Fruit fly (Drosophila melanogaster): ENCODE results near the gene Hcs.

The Hcs gene

DNA sequence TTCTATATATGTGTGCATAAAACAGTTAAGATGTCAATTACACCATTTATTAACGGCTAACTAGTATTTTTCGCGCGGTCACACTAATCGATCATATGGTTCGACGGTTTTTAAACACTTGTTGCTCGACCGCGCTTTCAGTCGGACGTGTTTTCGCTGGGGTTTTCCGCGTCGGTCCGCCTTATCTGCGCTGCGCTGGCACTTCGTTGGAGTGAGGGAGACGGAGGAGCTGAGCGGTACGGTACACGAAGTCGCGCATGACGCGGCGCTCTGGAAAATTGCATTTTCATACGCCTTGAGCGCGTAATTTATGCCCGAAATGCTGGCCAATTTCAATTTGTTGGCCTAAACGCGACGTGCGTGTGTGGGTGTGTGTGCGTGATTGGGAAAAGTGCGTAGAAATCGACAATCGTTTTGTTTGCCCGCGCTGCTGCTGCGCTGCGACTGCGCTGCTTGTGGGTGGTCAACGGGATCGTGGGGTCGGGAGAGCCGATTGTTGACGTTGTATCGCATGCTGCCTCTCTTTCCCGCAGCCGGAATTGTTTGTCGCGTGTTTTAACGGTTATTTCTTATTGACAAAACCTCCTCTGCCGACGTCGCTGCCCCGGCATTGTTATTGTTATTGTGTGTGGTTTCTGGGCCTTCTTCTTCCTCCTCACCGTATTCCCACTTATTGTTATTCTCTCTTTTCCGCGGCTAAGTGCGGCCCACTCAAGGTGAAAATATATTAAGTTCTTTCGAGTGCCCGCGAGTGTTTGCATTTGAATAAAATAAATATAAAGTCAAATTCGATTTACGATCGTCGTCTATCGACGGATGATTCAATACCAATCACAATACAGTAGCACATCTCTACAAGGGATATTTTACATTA, 42.5 kb downstream of the Hcs start, which contains the start of gene Itpr (continued):
- peak; percentile 5 for TF ChIP-seq bcd (GFP tag; optimal IDR thresholded peaks at IDR 0.05)
- TF ChIP-seq CG10565 (GFP tag; optimal IDR thresholded peaks at IDR 0.05), result no peak
- TF ChIP-seq ac (GFP tag; optimal IDR thresholded peaks at IDR 0.05), result peak; percentile 5
- no peak; the same call in 2 of the 3 replicates for TF ChIP-seq CG11695 (GFP tag; IDR thresholded peaks at IDR 0.05)
- TF ChIP-seq tin (GFP tag; optimal IDR thresholded peaks at IDR 0.05), result no peak
- no peak for TF ChIP-seq CG6791 (GFP tag; IDR thresholded peaks at IDR 0.05; ENCODE audit: partially characterized antibody)
- no peak for TF ChIP-seq Taf1 (GFP tag; IDR thresholded peaks at IDR 0.05)
- peak; percentile 9 to 38 for TF ChIP-seq Trl (optimal IDR thresholded peaks at IDR 0.05)
- TF ChIP-seq Trl (GFP tag; optimal IDR thresholded peaks at IDR 0.05), result no peak
- no peak for TF ChIP-seq CG4854 (GFP tag; optimal IDR thresholded peaks at IDR 0.05)
- TF ChIP-seq CG10209 (GFP tag; optimal IDR thresholded peaks at IDR 0.05), result no peak
- TF ChIP-seq stwl (tag; optimal IDR thresholded peaks at IDR 0.05), result no peak
- peak; percentile 37 for TF ChIP-seq Dp (GFP tag; optimal IDR thresholded peaks at IDR 0.05)
- TF ChIP-seq run (tag; optimal IDR thresholded peaks at IDR 0.05), result no peak
- TF ChIP-seq D (optimal IDR thresholded peaks at IDR 0.05), result peak; percentile 24
- TF ChIP-seq D (GFP tag; optimal IDR thresholded peaks at IDR 0.05), result peak; percentile 17
- no peak for TF ChIP-seq CkIIα-i1 (GFP tag; IDR thresholded peaks at IDR 0.05)
- TF ChIP-seq CG30403 (GFP tag; optimal IDR thresholded peaks at IDR 0.05), result no peak
- TF ChIP-seq Dll (GFP tag; IDR thresholded peaks at IDR 0.05; ENCODE audit: partially characterized antibody), result peak; percentile 54; the same call in 2 of the 4 replicates
- TF ChIP-seq Jarid2 (GFP tag; optimal IDR thresholded peaks at IDR 0.05), result peak; percentile 87
- no peak for TF ChIP-seq NC2α (GFP tag; optimal IDR thresholded peaks at IDR 0.05)
- TF ChIP-seq CG11398 (GFP tag; optimal IDR thresholded peaks at IDR 0.05), result no peak
- no peak for TF ChIP-seq HLH3B (GFP tag; IDR thresholded peaks at IDR 0.05)
- TF ChIP-seq CG9727 (GFP tag; optimal IDR thresholded peaks at IDR 0.05), result peak; percentile 16
- TF ChIP-seq CG8478 (optimal IDR thresholded peaks at IDR 0.05), result peak; percentile 59
- peak; percentile 7 for TF ChIP-seq CG7987 (GFP tag; optimal IDR thresholded peaks at IDR 0.05)
- TF ChIP-seq onecut (GFP tag; IDR thresholded peaks at IDR 0.05), result 0 out of 2 replicates have a peak, but pooled peaks have one; percentile 17
- TF ChIP-seq CG34422 (GFP tag; IDR thresholded peaks at IDR 0.05), result peak; percentile 79; the same call in 2 of the 3 replicates
- no peak for TF ChIP-seq ro (GFP tag; IDR thresholded peaks at IDR 0.05)
- peak; percentile 38; the same call in 1 of the 2 replicates for TF ChIP-seq unc-4 (GFP tag; IDR thresholded peaks at IDR 0.05; ENCODE audit: partially characterized antibody)
- no peak for TF ChIP-seq crc (GFP tag; optimal IDR thresholded peaks at IDR 0.05)
- no peak for TF ChIP-seq gfzf (GFP tag; optimal IDR thresholded peaks at IDR 0.05)
- TF ChIP-seq MESR4 (GFP tag; optimal IDR thresholded peaks at IDR 0.05), result peak; percentile 41
- TF ChIP-seq sima (GFP tag; optimal IDR thresholded peaks at IDR 0.05), result no peak
- peak; percentile 58; the same call in 2 of the 3 replicates for TF ChIP-seq otp (GFP tag; IDR thresholded peaks at IDR 0.05)
- no peak for TF ChIP-seq Hr3 (GFP tag; optimal IDR thresholded peaks at IDR 0.05)
- no peak for TF ChIP-seq CG1529 (GFP tag; optimal IDR thresholded peaks at IDR 0.05)
- no peak for TF ChIP-seq CG1602 (GFP tag; optimal IDR thresholded peaks at IDR 0.05)
- no peak for TF ChIP-seq wek (GFP tag; optimal IDR thresholded peaks at IDR 0.05)
- TF ChIP-seq pho (GFP tag; optimal IDR thresholded peaks at IDR 0.05), result no peak
- TF ChIP-seq sob (GFP tag; IDR thresholded peaks at IDR 0.05), result 0 out of 2 replicates have a peak, but pooled peaks have one; percentile 45
- no peak for TF ChIP-seq CG10274 (GFP tag; optimal IDR thresholded peaks at IDR 0.05)
- TF ChIP-seq knrl (GFP tag; IDR thresholded peaks at IDR 0.05; ENCODE audit: partially characterized antibody), result 0 out of 3 replicates have a peak, but pooled peaks have one; percentile 14
- TF ChIP-seq sr (GFP tag; IDR thresholded peaks at IDR 0.05), result peak; percentile 41; the same call in 1 of the 3 replicates
- no peak for TF ChIP-seq CG14710 (tag; optimal IDR thresholded peaks at IDR 0.05)
- TF ChIP-seq Med (GFP tag), result peak; percentile 86
- TF ChIP-seq cas (GFP tag; IDR thresholded peaks at IDR 0.05), result no peak
- peak in 1 of 2 experiments; percentile 75 for TF ChIP-seq Hr78 (GFP tag; optimal IDR thresholded peaks at IDR 0.05)
- no peak for TF ChIP-seq CG2199 (GFP tag; IDR thresholded peaks at IDR 0.05)

All from whole organism, embryonic.